Fruit fly (Drosophila melanogaster): ENCODE measurements around the gene IKKepsilon.

DNA sequence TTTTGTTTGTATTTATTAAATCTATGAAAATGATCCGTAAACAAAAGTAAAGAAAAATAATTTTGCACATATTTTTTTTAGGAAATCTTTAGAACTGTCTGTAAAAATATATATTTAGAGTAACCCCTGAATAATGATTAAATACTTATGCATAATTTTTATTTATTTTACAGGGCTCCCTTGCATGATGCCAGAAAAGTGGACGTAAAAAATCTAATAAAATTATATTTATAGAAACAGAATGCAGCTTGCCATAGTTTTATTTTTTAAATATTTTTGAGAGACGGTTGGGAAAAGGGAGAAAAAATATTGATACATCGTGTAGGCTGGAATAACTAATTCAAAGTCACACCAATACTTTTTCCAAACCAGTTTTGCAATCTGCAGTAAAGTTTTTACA lies 27.2 kb upstream of the IKKepsilon start, which contains the start of gene CG18810:
- TF ChIP-seq CG14655 (GFP tag; optimal IDR thresholded peaks at IDR 0.05) (no peak), CG8301 (tag; optimal IDR thresholded peaks at IDR 0.05) (no peak), fd96Ca (GFP tag; IDR thresholded peaks at IDR 0.05) (no peak), CG9948 (tag; optimal IDR thresholded peaks at IDR 0.05) (no peak), CG12605 (GFP tag; IDR thresholded peaks at IDR 0.05) (no peak), CG10348 (GFP tag; IDR thresholded peaks at IDR 0.05) (no peak), CG17806 (tag; optimal IDR thresholded peaks at IDR 0.05) (no peak), Snoo (tag; optimal IDR thresholded peaks at IDR 0.05) (no peak), Pif1B (GFP tag; optimal IDR thresholded peaks at IDR 0.05) (no peak), CG13204 (GFP tag; optimal IDR thresholded peaks at IDR 0.05) (no peak), D1 (tag; optimal IDR thresholded peaks at IDR 0.05) (no peak), CG34367 (tag; optimal IDR thresholded peaks at IDR 0.05) (no peak), CG4496 (GFP tag; IDR thresholded peaks at IDR 0.05) (no peak), CG8159 (tag; optimal IDR thresholded peaks at IDR 0.05) (no peak)
